Fruit fly (Drosophila melanogaster): ENCODE data around the gene for.
A peak's percentile ranks its signal among the peaks of the same experiment; 100 is the strongest.

for gene

dm6 chr2L:3602589-3602988 lies 54.2 kb downstream of the for start:
- TF ChIP-seq usp (GFP tag; optimal IDR thresholded peaks at IDR 0.05): no peak
- no peak for TF ChIP-seq CG9705 (GFP tag; optimal IDR thresholded peaks at IDR 0.05)
- TF ChIP-seq Rel (GFP tag; optimal IDR thresholded peaks at IDR 0.05): no peak
- TF ChIP-seq Rel (tag; optimal IDR thresholded peaks at IDR 0.05): no peak
- TF ChIP-seq pan (optimal IDR thresholded peaks at IDR 0.05): no peak
- TF ChIP-seq Dfd (GFP tag; optimal IDR thresholded peaks at IDR 0.05): no peak
- TF ChIP-seq GATAd (GFP tag; optimal IDR thresholded peaks at IDR 0.05): no peak
- TF ChIP-seq HLH106 (tag; optimal IDR thresholded peaks at IDR 0.05): no peak

dm6 chr2L:3600847-3601246 lies 55.9 kb downstream of the for start:
- no peak for TF ChIP-seq OdsH (GFP tag; optimal IDR thresholded peaks at IDR 0.05)
- TF ChIP-seq dsf (GFP tag; optimal IDR thresholded peaks at IDR 0.05; ENCODE audit: borderline replicate concordance): no peak
- TF ChIP-seq foxo (GFP tag; optimal IDR thresholded peaks at IDR 0.05): no peak
- no peak for TF ChIP-seq h (GFP tag; optimal IDR thresholded peaks at IDR 0.05)

dm6 chr2L:3598485-3598884 lies 58.3 kb downstream of the for start:
- TF ChIP-seq rgr (GFP tag; optimal IDR thresholded peaks at IDR 0.05) (peak; percentile 32), HLH106 (tag; optimal IDR thresholded peaks at IDR 0.05) (peak; percentile 27), Dif (GFP tag; optimal IDR thresholded peaks at IDR 0.05; ENCODE audit: partially characterized antibody) (no peak), Myc (optimal IDR thresholded peaks at IDR 0.05) (no peak), OdsH (GFP tag; optimal IDR thresholded peaks at IDR 0.05) (no peak), Hr78 (GFP tag; optimal IDR thresholded peaks at IDR 0.05) (no peak), sv (GFP tag; optimal IDR thresholded peaks at IDR 0.05) (no peak), Sp1 (GFP tag; optimal IDR thresholded peaks at IDR 0.05) (peak; percentile 11), Hr83 (GFP tag; optimal IDR thresholded peaks at IDR 0.05; ENCODE audit: poor library complexity, severe bottlenecking) (no peak), usp (GFP tag; optimal IDR thresholded peaks at IDR 0.05) (no peak), dl (GFP tag; optimal IDR thresholded peaks at IDR 0.05; ENCODE audit: insufficient read depth in 1 of 2, partially characterized antibody in 2 of 2) (no peak), GATAd (GFP tag; optimal IDR thresholded peaks at IDR 0.05) (no peak), brk (GFP tag; optimal IDR thresholded peaks at IDR 0.05) (no peak), foxo (GFP tag; optimal IDR thresholded peaks at IDR 0.05) (peak in 1 of 2 experiments; percentile 58), Abd-B (GFP tag; optimal IDR thresholded peaks at IDR 0.05) (no peak), woc (GFP tag; optimal IDR thresholded peaks at IDR 0.05) (no peak), sage (GFP tag; optimal IDR thresholded peaks at IDR 0.05) (no peak), Mio (GFP tag; optimal IDR thresholded peaks at IDR 0.05) (no peak), dmrt93B (GFP tag; optimal IDR thresholded peaks at IDR 0.05) (no peak), Rel (GFP tag; optimal IDR thresholded peaks at IDR 0.05) (no peak), Rel (tag; optimal IDR thresholded peaks at IDR 0.05) (no peak), CG9705 (GFP tag; optimal IDR thresholded peaks at IDR 0.05) (no peak), br (GFP tag; optimal IDR thresholded peaks at IDR 0.05) (no peak), pan (optimal IDR thresholded peaks at IDR 0.05) (no peak), lola (GFP tag; optimal IDR thresholded peaks at IDR 0.05) (no peak), jim (GFP tag; optimal IDR thresholded peaks at IDR 0.05) (no peak), N (GFP tag; optimal IDR thresholded peaks at IDR 0.05) (no peak), Vsx2 (GFP tag; optimal IDR thresholded peaks at IDR 0.05; ENCODE audit: partially characterized antibody) (no peak), Dfd (GFP tag; optimal IDR thresholded peaks at IDR 0.05) (no peak), psq (GFP tag; optimal IDR thresholded peaks at IDR 0.05) (no peak), CG32264 (GFP tag; optimal IDR thresholded peaks at IDR 0.05) (no peak), CrebA (GFP tag; optimal IDR thresholded peaks at IDR 0.05; ENCODE audit: borderline replicate concordance) (no peak), h (GFP tag; optimal IDR thresholded peaks at IDR 0.05) (peak; percentile 36), Hnf4 (GFP tag; optimal IDR thresholded peaks at IDR 0.05) (no peak), fru (GFP tag; optimal IDR thresholded peaks at IDR 0.05) (peak; percentile 29), tai (GFP tag; optimal IDR thresholded peaks at IDR 0.05) (no peak), dsf (GFP tag; optimal IDR thresholded peaks at IDR 0.05; ENCODE audit: borderline replicate concordance) (no peak), ey (GFP tag; optimal IDR thresholded peaks at IDR 0.05) (peak; percentile 35), Jra (GFP tag; optimal IDR thresholded peaks at IDR 0.05) (no peak)
